Fruit fly (Drosophila melanogaster): ENCODE results near the gene Droj2.

Droj2 gene

DNA sequence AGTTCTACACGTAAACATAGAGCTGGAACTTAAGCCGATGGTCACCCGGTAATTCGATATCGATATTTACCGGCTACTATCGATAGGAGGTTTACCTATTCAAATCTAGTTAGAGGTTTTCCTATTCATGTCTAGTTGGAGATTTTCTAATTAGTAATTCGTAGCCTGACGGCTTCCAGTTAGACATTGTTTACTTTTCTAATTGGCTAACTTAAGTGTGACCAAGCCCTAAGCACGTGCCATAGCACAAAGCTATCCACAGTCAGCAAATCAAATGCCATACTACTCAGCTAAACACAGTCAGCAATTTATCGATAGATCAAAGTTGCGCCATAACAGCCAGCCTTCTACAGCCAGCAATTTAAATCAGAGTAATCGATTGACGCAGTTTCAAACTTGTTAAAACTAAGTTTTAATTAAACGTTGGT, 21.1 kb downstream of the Droj2 start, which contains the start of gene Dpm3 (continued):
- no peak for TF ChIP-seq lola (GFP tag; optimal IDR thresholded peaks at IDR 0.05)
- peak; percentile 93 for TF ChIP-seq BEAF-32 (GFP tag; optimal IDR thresholded peaks at IDR 0.05)
- TF ChIP-seq run (tag; optimal IDR thresholded peaks at IDR 0.05) = no peak
- no peak for TF ChIP-seq NC2α (GFP tag; optimal IDR thresholded peaks at IDR 0.05)
- no peak for TF ChIP-seq croc (GFP tag; conservative IDR thresholded peaks at IDR 0.05)
- peak; percentile 40 for TF ChIP-seq CG7786 (GFP tag; optimal IDR thresholded peaks at IDR 0.05)
- no peak for TF ChIP-seq CG8388 (GFP tag; optimal IDR thresholded peaks at IDR 0.05)
- TF ChIP-seq CG1024 (GFP tag; IDR thresholded peaks at IDR 0.05) = no peak
- no peak for TF ChIP-seq disco-r (GFP tag; optimal IDR thresholded peaks at IDR 0.05)
- peak; percentile 13 for TF ChIP-seq Sox102F (GFP tag; optimal IDR thresholded peaks at IDR 0.05)
- TF ChIP-seq Xrp1 (GFP tag; IDR thresholded peaks at IDR 0.05) = no peak
- no peak; the same call in 1 of the 2 replicates for TF ChIP-seq onecut (GFP tag; IDR thresholded peaks at IDR 0.05)
- TF ChIP-seq ci (GFP tag; IDR thresholded peaks at IDR 0.05) = peak; percentile 51; the same call in 2 of the 3 replicates
- no peak for TF ChIP-seq CG31441 (GFP tag; IDR thresholded peaks at IDR 0.05)
- TF ChIP-seq CG9932 (GFP tag; IDR thresholded peaks at IDR 0.05) = peak; percentile 68
- no peak for TF ChIP-seq Awh (GFP tag; IDR thresholded peaks at IDR 0.05)
- no peak for TF ChIP-seq Oaz (GFP tag; IDR thresholded peaks at IDR 0.05)
- TF ChIP-seq CG11723 (GFP tag; optimal IDR thresholded peaks at IDR 0.05) = no peak
- TF ChIP-seq CG12219 (GFP tag; optimal IDR thresholded peaks at IDR 0.05) = no peak
- TF ChIP-seq NC2β (GFP tag; optimal IDR thresholded peaks at IDR 0.05) = no peak
- TF ChIP-seq gfzf (GFP tag; optimal IDR thresholded peaks at IDR 0.05) = peak; percentile 65
- TF ChIP-seq Eip74EF (GFP tag; optimal IDR thresholded peaks at IDR 0.05) = no peak
- peak; percentile 39 for TF ChIP-seq Bdp1 (GFP tag; optimal IDR thresholded peaks at IDR 0.05)
- no peak for TF ChIP-seq CG10462 (GFP tag; optimal IDR thresholded peaks at IDR 0.05)
- TF ChIP-seq zen2 (GFP tag; IDR thresholded peaks at IDR 0.05; ENCODE audit: partially characterized antibody) = peak; percentile 84
- no peak for TF ChIP-seq B-H1 (GFP tag; IDR thresholded peaks at IDR 0.05)
- peak; percentile 95 for TF ChIP-seq sna (GFP tag; IDR thresholded peaks at IDR 0.05; ENCODE audit: partially characterized antibody)
- TF ChIP-seq CG8765 (GFP tag; IDR thresholded peaks at IDR 0.05) = no peak
- TF ChIP-seq shn (GFP tag; optimal IDR thresholded peaks at IDR 0.05) = peak; percentile 70
- TF ChIP-seq gsb-n (tag; optimal IDR thresholded peaks at IDR 0.05) = peak; percentile 54
- no peak for TF ChIP-seq emc (GFP tag; optimal IDR thresholded peaks at IDR 0.05)
- no peak for TF ChIP-seq Gsc (GFP tag; IDR thresholded peaks at IDR 0.05)
- TF ChIP-seq CG1233 (GFP tag; optimal IDR thresholded peaks at IDR 0.05) = no peak
- TF ChIP-seq PHDP (tag; optimal IDR thresholded peaks at IDR 0.05) = peak; percentile 17
- no peak for TF ChIP-seq prd (optimal IDR thresholded peaks at IDR 0.05)
- peak; percentile 43; the same call in 2 of the 3 replicates for TF ChIP-seq prd (GFP tag; IDR thresholded peaks at IDR 0.05)
- TF ChIP-seq unc-4 (GFP tag; IDR thresholded peaks at IDR 0.05; ENCODE audit: partially characterized antibody) = peak; percentile 90
- TF ChIP-seq sug (tag; optimal IDR thresholded peaks at IDR 0.05) = no peak
- TF ChIP-seq Hr51 (GFP tag; optimal IDR thresholded peaks at IDR 0.05) = peak in 1 of 2 experiments; percentile 45
- TF ChIP-seq Ets97D (GFP tag; optimal IDR thresholded peaks at IDR 0.05) = peak; percentile 78
- no peak for TF ChIP-seq lab (GFP tag; optimal IDR thresholded peaks at IDR 0.05)
- no peak for TF ChIP-seq CkIIα-i1 (GFP tag; IDR thresholded peaks at IDR 0.05)
- TF ChIP-seq CG6272 (GFP tag; IDR thresholded peaks at IDR 0.05) = no peak
- no peak for TF ChIP-seq Optix (GFP tag; IDR thresholded peaks at IDR 0.05)
- peak; percentile 51 for TF ChIP-seq CG17912 (GFP tag; optimal IDR thresholded peaks at IDR 0.05)
- TF ChIP-seq tin (GFP tag; optimal IDR thresholded peaks at IDR 0.05) = peak; percentile 27
- TF ChIP-seq sim (GFP tag; IDR thresholded peaks at IDR 0.05) = no peak
- no peak for TF ChIP-seq Dip2 (GFP tag; IDR thresholded peaks at IDR 0.05)
- TF ChIP-seq CG7987 (GFP tag; optimal IDR thresholded peaks at IDR 0.05) = peak; percentile 9
- peak; percentile 60 for TF ChIP-seq Camta (GFP tag; optimal IDR thresholded peaks at IDR 0.05)
- peak; percentile 18 for TF ChIP-seq CG13624 (GFP tag; optimal IDR thresholded peaks at IDR 0.05)
